Worm (Caenorhabditis elegans): Measurements from ENCODE around the gene C15C7.4.

Gene C15C7.4

ce11 chrX:3190193-3190592, 44.8 kb downstream of the C15C7.4 start:
- TF ChIP-seq mab-5 (tag; optimal IDR thresholded peaks at IDR 0.05): peak; percentile 1
- TF ChIP-seq unc-39 (tag; optimal IDR thresholded peaks at IDR 0.05): no peak

- TF ChIP-seq sem-4 (tag; optimal IDR thresholded peaks at IDR 0.05) (peak; percentile 30), peb-1 (tag; optimal IDR thresholded peaks at IDR 0.05) (no peak), elt-1 (tag; optimal IDR thresholded peaks at IDR 0.05) (no peak), lin-11 (tag; optimal IDR thresholded peaks at IDR 0.05) (no peak), nhr-6 (tag; optimal IDR thresholded peaks at IDR 0.05) (no peak), ama-1 (optimal IDR thresholded peaks at IDR 0.05) (no peak), ceh-82 (tag; optimal IDR thresholded peaks at IDR 0.05) (no peak)
Measured at ce11 chrX:3191353-3192065, 46.1 kb downstream of the C15C7.4 start.

Measured in whole organism, L2 larva.